Worm (Caenorhabditis elegans): ENCODE results near the gene C09E8.1.
"Not testable (repeated sequence)": the region's sequence is repeated elsewhere in the genome, so short reads cannot be mapped to it uniquely, and the experiment has no call there.

DNA sequence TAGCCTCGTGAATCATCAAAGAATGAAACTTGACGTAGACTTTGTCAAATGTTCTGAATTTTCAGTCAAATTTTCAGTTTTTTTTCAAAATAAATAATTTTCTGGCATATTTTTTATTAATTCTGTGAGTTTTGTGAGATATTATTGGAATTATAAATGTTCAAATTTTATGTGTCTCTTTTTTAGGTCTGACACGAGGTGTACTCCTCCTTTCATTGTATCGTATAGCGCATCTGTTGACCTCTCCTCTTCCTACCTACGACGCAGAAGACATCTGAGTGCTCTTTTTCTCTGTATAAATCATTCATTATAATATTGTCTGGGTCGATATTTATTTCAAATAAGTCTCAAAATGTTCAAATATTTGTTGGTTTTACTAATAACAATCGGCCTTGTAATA, 21.1 kb upstream of the C09E8.1 start, which contains the start of gene T27A1.3:
- TF ChIP-seq him-1, W03F9.2 (tag; optimal IDR thresholded peaks at IDR 0.05): not testable (repeated sequence)
